Worm (Caenorhabditis elegans) whole organism, L3 larva: Measurements from ENCODE around the gene snrp-200.
A peak's percentile ranks its signal among the peaks of the same experiment; 100 is the strongest.
"Not testable (repeated sequence)": the region's sequence is repeated elsewhere in the genome, so short reads cannot be mapped to it uniquely, and the experiment has no call there.

Source experiments
- R02D3.7 ChIP-seq: fragments of 150-350 bp; optimal IDR thresholded peaks from 2 replicates; lab custom pipeline; 2014; ENCODE audit warnings: missing biosample characterization, missing genetic modification characterization
- ZK546.5 ChIP-seq: sonication (generic microtip); optimal IDR thresholded peaks from 2 replicates; lab custom pipeline; 2017; ENCODE audit warnings: missing biosample characterization, missing genetic modification characterization
- aly-2 ChIP-seq: fragments of 150-350 bp; optimal IDR thresholded peaks from 2 replicates; lab custom pipeline; 2014; ENCODE audit warnings: missing biosample characterization, missing genetic modification characterization
- ama-1 ChIP-seq: fragments of 150-350 bp; optimal IDR thresholded peaks from 2 replicates; lab custom pipeline; 2018
- ceh-16 ChIP-seq: sonication (generic microtip); optimal IDR thresholded peaks from 2 replicates; lab custom pipeline; 2017; ENCODE audit warnings: missing biosample characterization, missing genetic modification characterization
- ceh-28 ChIP-seq: fragments of 150-350 bp; optimal IDR thresholded peaks from 2 replicates; lab custom pipeline; 2014; ENCODE audit warnings: missing biosample characterization, missing genetic modification reagents, missing genetic modification characterization
- daf-12 ChIP-seq: fragments of 150-350 bp; optimal IDR thresholded peaks from 2 replicates; lab custom pipeline; 2014; ENCODE audit warnings: missing biosample characterization, missing genetic modification reagents, missing genetic modification characterization
- egl-5 ChIP-seq: fragments of 150-350 bp; optimal IDR thresholded peaks from 2 replicates; lab custom pipeline; 2017; ENCODE audit warnings: missing biosample characterization, missing genetic modification reagents, missing genetic modification characterization, inconsistent platforms
- elt-2 ChIP-seq: sonication (generic microtip); optimal IDR thresholded peaks from 2 replicates; lab custom pipeline; 2016; ENCODE audit warnings: missing genetic modification reagents, mild to moderate bottlenecking, missing genetic modification characterization, missing compliant biosample characterization
- elt-3 ChIP-seq, 3 experiments: fragments of 150-350 bp in 1 of 3; sonication (generic microtip) in 2 of 3; optimal IDR thresholded peaks; 2 replicates in 2 of 3; 4 replicates in 1 of 3; lab custom pipeline; 2014 to 2017; ENCODE audit warnings: missing biosample characterization in 3 of 3, missing genetic modification characterization in 3 of 3
- hmg-11 ChIP-seq: sonication (generic microtip); optimal IDR thresholded peaks from 2 replicates; lab custom pipeline; 2016; ENCODE audit warnings: missing genetic modification characterization, missing compliant biosample characterization
- jun-1 ChIP-seq: fragments of 150-350 bp; optimal IDR thresholded peaks from 2 replicates; lab custom pipeline; 2014; ENCODE audit warnings: missing biosample characterization, missing genetic modification reagents, missing genetic modification characterization
- lin-15B ChIP-seq: fragments of 150-350 bp; optimal IDR thresholded peaks from 2 replicates; lab custom pipeline; 2014; ENCODE audit warnings: missing biosample characterization, missing genetic modification characterization
- lin-39 ChIP-seq: fragments of 150-350 bp; optimal IDR thresholded peaks from 2 replicates; lab custom pipeline; 2018; ENCODE audit warnings: missing biosample characterization, missing genetic modification reagents, missing genetic modification characterization
- mml-1 ChIP-seq: fragments of 150-350 bp; sonication (generic microtip); optimal IDR thresholded peaks from 3 replicates; lab custom pipeline; 2014; ENCODE audit warnings: missing biosample characterization, missing genetic modification characterization
- nfya-1 ChIP-seq: sonication (generic microtip); optimal IDR thresholded peaks from 2 replicates; lab custom pipeline; 2017; ENCODE audit warnings: missing genetic modification characterization, mild to moderate bottlenecking, missing compliant biosample characterization, antibody characterized with exemption, moderate library complexity; ENCODE audit not compliant: insufficient read depth
- nhr-11 ChIP-seq: fragments of 150-350 bp; optimal IDR thresholded peaks from 2 replicates; lab custom pipeline; 2014; ENCODE audit warnings: missing biosample characterization, missing genetic modification characterization
- nhr-25 ChIP-seq: sonication (generic microtip); optimal IDR thresholded peaks from 2 replicates; lab custom pipeline; 2017; ENCODE audit warnings: missing biosample characterization, missing genetic modification characterization
- nhr-67 ChIP-seq: fragments of 150-350 bp; optimal IDR thresholded peaks from 2 replicates; lab custom pipeline; 2014; ENCODE audit warnings: missing biosample characterization, missing genetic modification characterization
- pha-4 ChIP-seq: fragments of 150-350 bp; optimal IDR thresholded peaks from 2 replicates; lab custom pipeline; 2014; ENCODE audit warnings: missing biosample characterization, missing genetic modification reagents, missing genetic modification characterization
- pqm-1 ChIP-seq: fragments of 150-350 bp; optimal IDR thresholded peaks from 2 replicates; lab custom pipeline; 2017; ENCODE audit warnings: missing biosample characterization, missing genetic modification characterization, inconsistent platforms
- sea-2 ChIP-seq: fragments of 150-350 bp; sonication (generic microtip); optimal IDR thresholded peaks from 4 replicates; lab custom pipeline; 2014; ENCODE audit warnings: missing biosample characterization, missing genetic modification reagents, missing genetic modification characterization
- skn-1 ChIP-seq: fragments of 150-350 bp; optimal IDR thresholded peaks from 2 replicates; lab custom pipeline; 2014; ENCODE audit warnings: missing biosample characterization, missing genetic modification characterization
- snpc-4 ChIP-seq: fragments of 150-350 bp; optimal IDR thresholded peaks from 2 replicates; lab custom pipeline; 2014; ENCODE audit warnings: missing biosample characterization, missing genetic modification characterization
- unc-39 ChIP-seq: sonication (generic microtip); optimal IDR thresholded peaks from 4 replicates; lab custom pipeline; 2017; ENCODE audit warnings: missing biosample characterization, missing genetic modification characterization
- unc-62 ChIP-seq: fragments of 150-350 bp; sonication (generic microtip); optimal IDR thresholded peaks from 4 replicates; lab custom pipeline; 2014; ENCODE audit warnings: missing biosample characterization, missing genetic modification reagents, missing genetic modification characterization
- zag-1 ChIP-seq: fragments of 150-350 bp; optimal IDR thresholded peaks from 2 replicates; lab custom pipeline; 2014; ENCODE audit warnings: missing biosample characterization, missing genetic modification characterization
- ztf-11 ChIP-seq: fragments of 150-350 bp; optimal IDR thresholded peaks from 2 replicates; lab custom pipeline; 2014; ENCODE audit warnings: missing biosample characterization, missing genetic modification characterization
- ztf-4 ChIP-seq: fragments of 150-350 bp; optimal IDR thresholded peaks from 2 replicates; lab custom pipeline; 2014; ENCODE audit warnings: missing biosample characterization, missing genetic modification characterization

snrp-200 gene

DNA sequence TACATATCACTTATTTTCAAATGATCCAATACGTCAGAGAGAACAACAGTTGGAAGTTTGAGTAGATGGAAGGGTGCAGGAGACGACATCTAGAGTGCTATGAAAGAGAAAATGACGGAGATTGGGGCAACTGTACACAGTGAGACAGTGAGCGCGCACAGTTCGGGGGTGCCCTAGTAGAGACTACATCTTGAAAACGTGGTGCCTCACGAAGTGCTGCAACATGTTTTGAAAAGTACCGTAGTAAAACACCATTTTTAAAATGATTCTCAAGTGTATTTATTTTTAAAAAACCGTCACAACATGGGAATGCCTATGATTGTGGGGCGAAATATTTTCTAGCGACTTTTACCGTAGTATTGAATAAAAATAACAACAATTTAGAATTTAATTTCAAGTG is 17.0 kb upstream of the snrp-200 start, which contains the start of gene Y46G5A.39:
TSS of gene Y46G5A.39 (minus strand) at position 101 of the 400 bp plus-strand sequence.
- TF ChIP-seq nhr-67 (tag; lab: Kevin White, UChicago); unc-62 (GFP tag; lab: Kevin White, UChicago); elt-3 (tag; optimal IDR thresholded peaks at IDR 0.05; lab: Kevin White, UChicago): not testable (repeated sequence)

- TF ChIP-seq ceh-28 (no peak), snpc-4 (no peak), ceh-16 (no peak), pha-4 (no peak), skn-1 (tag; lab: Kevin White, UChicago) (no peak), jun-1 (tag; lab: Kevin White, UChicago) (no peak), nfya-1 (tag; lab: Kevin White, UChicago) (no peak), ZK546.5 (tag; lab: Kevin White, UChicago) (no peak), aly-2 (tag; lab: Kevin White, UChicago) (no peak), ztf-4 (tag; lab: Kevin White, UChicago) (no peak), zag-1 (no peak)
Observed at ce11 chrII:12739306-12739705, 2.6 kb upstream of the snrp-200 start.

ce11 chrII:12738284-12739201 is 1.8 kb upstream of the snrp-200 start, which contains the start of gene pisy-1:
TSS of gene pisy-1 (minus strand) at chrII:12738334.
- peak; percentile 76 for TF ChIP-seq pha-4
- TF ChIP-seq egl-5 (tag; lab: Kevin White, UChicago) = peak; percentile 46
- peak; percentile 77 for TF ChIP-seq lin-15B (tag; lab: Kevin White, UChicago)
- peak; percentile 4 for TF ChIP-seq nhr-25 (tag; lab: Kevin White, UChicago)
- TF ChIP-seq hmg-11 (tag; lab: Kevin White, UChicago) = peak; percentile 55
- peak; percentile 4 for TF ChIP-seq elt-2
- no peak for TF ChIP-seq elt-3 (tag; optimal IDR thresholded peaks at IDR 0.05; lab: Kevin White, UChicago)
- no peak for TF ChIP-seq aly-2 (tag; lab: Kevin White, UChicago)
- no peak for TF ChIP-seq sea-2 (GFP tag; lab: Kevin White, UChicago)
- TF ChIP-seq snpc-4 = peak; percentile 48
- TF ChIP-seq lin-39 (tag; lab: Kevin White, UChicago) = peak; percentile 49

ce11 chrII:12729952-12730351 is 6.8 kb downstream of the snrp-200 start:
- no peak for TF ChIP-seq mml-1
- TF ChIP-seq sea-2 (GFP tag; lab: Kevin White, UChicago) = no peak
- TF ChIP-seq hmg-11 (tag; lab: Kevin White, UChicago) = no peak
- TF ChIP-seq aly-2 (tag; lab: Kevin White, UChicago) = no peak

- TF ChIP-seq lin-39 (tag; lab: Kevin White, UChicago) (no peak), unc-39 (tag; lab: Kevin White, UChicago) (no peak), skn-1 (tag; lab: Kevin White, UChicago) (no peak), ztf-11 (tag; lab: Kevin White, UChicago) (no peak), nhr-25 (tag; lab: Kevin White, UChicago) (no peak), pqm-1 (tag; lab: Kevin White, UChicago) (no peak), nhr-11 (tag; lab: Kevin White, UChicago) (no peak), lin-15B (tag; lab: Kevin White, UChicago) (no peak)
Observed at ce11 chrII:12728608-12729007, 8.1 kb downstream of the snrp-200 start.

DNA sequence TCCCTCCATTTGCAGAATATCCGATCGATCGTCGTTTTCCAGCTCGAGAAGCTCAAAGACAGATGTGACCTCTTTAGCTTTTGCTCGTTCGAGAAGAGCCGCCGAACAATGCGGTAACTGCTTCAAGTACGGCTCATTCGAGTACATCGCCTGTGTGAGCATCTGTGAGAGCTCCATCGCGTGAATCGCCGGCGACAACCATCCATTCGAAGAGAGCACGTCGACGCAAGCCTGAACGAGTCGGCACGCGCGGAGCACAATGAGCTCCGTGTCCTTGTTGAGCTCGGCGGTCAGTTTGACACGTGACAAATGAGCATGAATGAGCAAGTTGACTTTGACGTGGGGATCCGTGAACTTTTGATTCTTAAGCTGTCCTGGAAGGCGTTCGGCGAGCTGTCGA is 8.8 kb downstream of the snrp-200 start:
- no peak for TF ChIP-seq ama-1
- no peak for TF ChIP-seq daf-12 (tag; lab: Kevin White, UChicago)
- TF ChIP-seq snpc-4 = no peak
- no peak for TF ChIP-seq elt-3 (tag; optimal IDR thresholded peaks at IDR 0.05; lab: Kevin White, UChicago)
- TF ChIP-seq R02D3.7 (tag; lab: Kevin White, UChicago) = no peak
- no peak for TF ChIP-seq egl-5 (tag; lab: Kevin White, UChicago)
- no peak for TF ChIP-seq pha-4
